Worm (Caenorhabditis elegans) whole organism, L3 larva: ENCODE measurements around the gene col-115.

Source experiments
- ceh-9 ChIP-seq: sonication (generic microtip); optimal IDR thresholded peaks from 2 replicates; lab custom pipeline; 2018; ENCODE audit warnings: missing biosample characterization, missing genetic modification characterization
- mml-1 ChIP-seq: fragments of 150-350 bp; sonication (generic microtip); optimal IDR thresholded peaks from 3 replicates; lab custom pipeline; 2014; ENCODE audit warnings: missing biosample characterization, missing genetic modification characterization
- nhr-67 ChIP-seq: fragments of 150-350 bp; optimal IDR thresholded peaks from 2 replicates; lab custom pipeline; 2014; ENCODE audit warnings: missing biosample characterization, missing genetic modification characterization
- snpc-4 ChIP-seq: fragments of 150-350 bp; optimal IDR thresholded peaks from 2 replicates; lab custom pipeline; 2014; ENCODE audit warnings: missing biosample characterization, missing genetic modification characterization

DNA sequence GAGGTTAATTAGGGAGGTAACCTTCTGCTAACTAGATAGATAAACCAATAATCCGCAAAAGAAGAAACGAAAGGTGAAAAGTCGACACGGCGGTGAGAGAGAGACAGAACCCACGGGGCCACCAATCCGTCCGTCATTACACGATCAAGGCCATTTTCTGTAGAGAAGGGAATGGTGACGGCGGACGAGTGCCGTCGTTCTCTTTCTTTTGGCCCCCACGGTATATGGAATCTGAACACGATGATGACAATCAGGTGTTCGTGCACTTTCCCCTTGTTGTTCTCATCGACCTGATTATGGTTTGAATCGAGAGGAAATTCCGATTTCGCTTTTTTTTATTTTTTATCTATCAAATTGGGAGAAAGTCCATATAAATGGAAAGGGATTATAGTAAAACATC is 20.9 kb downstream of the col-115 start:
- TF ChIP-seq snpc-4 (tag; lab: Kevin White, UChicago) (no peak), nhr-67 (tag; lab: Kevin White, UChicago) (no peak), mml-1 (tag; lab: Kevin White, UChicago) (no peak), ceh-9 (tag; lab: Kevin White, UChicago) (no peak)
